Worm (Caenorhabditis elegans) whole organism, young adult: Measurements from ENCODE around the gene F13A2.5.

Source experiments
- F23B12.7 ChIP-seq: sonication (generic microtip); optimal IDR thresholded peaks from 2 replicates; lab custom pipeline; 2017; ENCODE audit warnings: missing genetic modification characterization, mild to moderate bottlenecking, missing compliant biosample characterization, antibody characterized with exemption, moderate library complexity; ENCODE audit not compliant: insufficient read depth
- F33H1.4 ChIP-seq: fragments of 200-800 bp; sonication (Bioruptor generic); IDR thresholded peaks from 2 replicates; pipeline ENCODE4 v1.3.6; 2022; ENCODE audit warnings: missing genetic modification reagents, missing genetic modification characterization, missing compliant biosample characterization
- F57C9.4 ChIP-seq: sonication (generic microtip); optimal IDR thresholded peaks from 2 replicates; lab custom pipeline; 2017; ENCODE audit warnings: mild to moderate bottlenecking, missing genetic modification characterization, missing compliant biosample characterization
- ama-1 ChIP-seq, 3 experiments: fragments of 150-350 bp in 1 of 3; sonication (generic microtip) in 2 of 3; optimal IDR thresholded peaks; 2 replicates each; lab custom pipeline; 2014 to 2018; ENCODE audit warnings: missing biosample characterization in 2 of 3, missing genetic modification characterization in 2 of 3, missing genetic modification reagents in 2 of 3
- pha-4 ChIP-seq: fragments of 150-350 bp; sonication (generic microtip); optimal IDR thresholded peaks from 2 replicates; lab custom pipeline; 2014; ENCODE audit warnings: missing biosample characterization, missing genetic modification reagents, missing genetic modification characterization
- rcor-1 ChIP-seq: fragments of 200-800 bp; sonication (Bioruptor generic); IDR thresholded peaks from 2 replicates; pipeline ENCODE4 v1.3.6; 2022; ENCODE audit warnings: missing genetic modification reagents, missing genetic modification characterization, missing compliant biosample characterization
- unc-62 ChIP-seq: fragments of 150-350 bp; optimal IDR thresholded peaks from 2 replicates; lab custom pipeline; 2014; ENCODE audit warnings: missing biosample characterization, missing genetic modification reagents, missing genetic modification characterization

DNA sequence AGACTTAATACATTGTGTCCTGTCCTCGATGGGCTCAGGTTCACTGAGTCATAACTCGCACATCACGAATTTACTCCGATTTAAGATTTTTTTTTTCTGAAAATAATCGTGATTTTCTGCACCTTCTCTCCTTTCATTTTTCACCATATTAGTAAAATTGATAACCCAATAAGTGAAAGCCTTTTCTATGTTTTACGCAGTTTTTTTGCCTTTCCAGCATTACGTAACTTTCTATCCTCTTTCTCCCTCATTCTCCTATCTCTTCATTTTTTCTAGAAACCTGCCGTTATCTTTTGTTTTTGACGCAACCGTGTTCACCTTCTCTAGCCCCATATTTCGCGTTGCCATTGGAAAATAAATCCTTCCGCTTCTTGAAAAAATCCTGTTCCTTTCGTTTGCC is 35.5 kb upstream of the F13A2.5 start:
- TF ChIP-seq F57C9.4, result no peak
- no peak for TF ChIP-seq ama-1 (optimal IDR thresholded peaks at IDR 0.05; lab: Kevin White, UChicago)
- TF ChIP-seq ama-1 (GFP tag; optimal IDR thresholded peaks at IDR 0.05; lab: Kevin White, UChicago), result no peak
- no peak for TF ChIP-seq pha-4 (tag; lab: Kevin White, UChicago)
- no peak for TF ChIP-seq unc-62 (GFP tag; lab: Kevin White, UChicago)
- no peak for TF ChIP-seq F23B12.7 (tag; lab: Kevin White, UChicago)
- TF ChIP-seq F33H1.4 (GFP tag; lab: Robert Waterston, UW), result no peak
- no peak for TF ChIP-seq rcor-1 (GFP tag; lab: Robert Waterston, UW)
